Worm (Caenorhabditis elegans): ENCODE measurements around the gene K11H12.6.

K11H12.6 gene

DNA sequence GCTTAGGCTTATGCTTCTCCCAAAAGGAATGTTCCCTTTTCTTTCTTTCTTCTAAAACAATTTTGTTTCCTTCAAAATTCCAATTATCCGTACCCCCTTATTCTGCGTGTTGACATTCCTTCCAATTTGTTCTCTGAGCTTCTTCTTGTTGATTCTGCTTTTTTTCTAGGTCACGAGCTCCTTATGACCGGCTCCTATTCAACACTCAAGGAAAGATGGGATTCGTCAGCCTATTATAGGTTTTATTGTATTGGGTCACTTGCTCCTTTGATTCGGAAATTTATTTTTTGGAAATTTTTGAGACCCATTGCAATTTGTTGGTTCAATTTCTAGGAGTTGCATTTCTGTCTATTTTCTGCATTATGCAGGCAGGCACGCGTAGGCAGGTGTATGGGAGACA is 27.9 kb upstream of the K11H12.6 start:
- no peak for TF ChIP-seq ztf-23 (GFP tag; IDR thresholded peaks at IDR 0.05)
- no peak for TF ChIP-seq ztf-29 (GFP tag; IDR thresholded peaks at IDR 0.05)
- TF ChIP-seq T22C8.4 (GFP tag; IDR thresholded peaks at IDR 0.05) = no peak
- TF ChIP-seq tab-1 (GFP tag; IDR thresholded peaks at IDR 0.05) = no peak
- TF ChIP-seq cog-1 (tag; optimal IDR thresholded peaks at IDR 0.05) = no peak
- no peak for TF ChIP-seq flt-1 (GFP tag; IDR thresholded peaks at IDR 0.05)
- no peak for TF ChIP-seq ref-1 (GFP tag; conservative IDR thresholded peaks at IDR 0.05)
- TF ChIP-seq klf-2 (GFP tag; conservative IDR thresholded peaks at IDR 0.05) = no peak
- TF ChIP-seq med-1 (GFP tag; optimal IDR thresholded peaks at IDR 0.05; ENCODE audit: insufficient read depth) = no peak

DNA sequence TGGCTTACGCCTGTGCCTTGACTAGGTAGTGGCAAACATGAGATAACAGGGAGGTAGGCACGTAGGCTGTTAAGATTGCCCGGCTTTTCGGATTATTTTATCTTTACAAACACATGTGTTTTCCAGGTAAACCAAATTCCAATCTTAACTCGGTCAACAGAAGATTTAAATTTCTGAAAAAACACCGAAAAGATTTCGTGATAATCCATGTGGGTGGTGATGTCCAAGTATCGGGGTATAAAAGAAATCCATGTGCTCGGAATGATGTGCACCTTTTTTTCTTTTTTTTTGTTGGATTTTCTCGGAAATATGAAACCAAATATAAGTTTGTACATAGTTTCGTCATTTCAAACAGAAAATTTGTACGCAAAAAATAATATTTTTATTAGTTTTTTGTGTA is 23.6 kb upstream of the K11H12.6 start:
- no peak for TF ChIP-seq flt-1 (GFP tag; IDR thresholded peaks at IDR 0.05)
- TF ChIP-seq ref-1 (GFP tag; conservative IDR thresholded peaks at IDR 0.05) = no peak
- TF ChIP-seq ztf-29 (GFP tag; IDR thresholded peaks at IDR 0.05) = no peak
- no peak for TF ChIP-seq med-1 (GFP tag; optimal IDR thresholded peaks at IDR 0.05; ENCODE audit: insufficient read depth)
- TF ChIP-seq cog-1 (tag; optimal IDR thresholded peaks at IDR 0.05) = no peak
- TF ChIP-seq ztf-23 (GFP tag; IDR thresholded peaks at IDR 0.05) = no peak
- TF ChIP-seq T22C8.4 (GFP tag; IDR thresholded peaks at IDR 0.05) = no peak
- no peak for TF ChIP-seq tab-1 (GFP tag; IDR thresholded peaks at IDR 0.05)
- TF ChIP-seq klf-2 (GFP tag; conservative IDR thresholded peaks at IDR 0.05) = no peak

DNA sequence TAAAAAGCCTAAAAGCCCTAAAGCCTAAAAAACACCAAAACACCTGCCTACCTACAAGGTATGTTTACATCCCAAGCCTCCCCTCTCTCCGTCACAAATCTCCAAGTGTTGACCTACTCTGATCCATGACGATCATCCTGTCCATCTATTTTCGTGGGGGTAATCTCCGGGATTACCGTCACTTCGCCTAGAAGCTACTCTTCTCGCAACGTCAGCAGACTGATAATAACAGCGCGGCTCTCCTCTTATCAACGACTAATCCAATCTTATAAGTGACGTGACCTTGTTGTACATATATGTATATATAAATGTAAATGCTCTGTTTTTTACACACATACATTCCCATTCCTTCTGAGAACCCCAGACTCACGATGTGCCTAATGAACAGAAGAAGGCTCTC is 18.7 kb upstream of the K11H12.6 start:
- TF ChIP-seq cog-1 (tag; optimal IDR thresholded peaks at IDR 0.05) = no peak
- TF ChIP-seq T22C8.4 (GFP tag; IDR thresholded peaks at IDR 0.05) = no peak
- no peak for TF ChIP-seq klf-2 (GFP tag; conservative IDR thresholded peaks at IDR 0.05)
- TF ChIP-seq ztf-23 (GFP tag; IDR thresholded peaks at IDR 0.05) = no peak
- no peak for TF ChIP-seq ref-1 (GFP tag; conservative IDR thresholded peaks at IDR 0.05)
- TF ChIP-seq ztf-29 (GFP tag; IDR thresholded peaks at IDR 0.05) = no peak
- no peak for TF ChIP-seq tab-1 (GFP tag; IDR thresholded peaks at IDR 0.05)
- TF ChIP-seq flt-1 (GFP tag; IDR thresholded peaks at IDR 0.05) = no peak
- no peak for TF ChIP-seq med-1 (GFP tag; optimal IDR thresholded peaks at IDR 0.05; ENCODE audit: insufficient read depth)

DNA sequence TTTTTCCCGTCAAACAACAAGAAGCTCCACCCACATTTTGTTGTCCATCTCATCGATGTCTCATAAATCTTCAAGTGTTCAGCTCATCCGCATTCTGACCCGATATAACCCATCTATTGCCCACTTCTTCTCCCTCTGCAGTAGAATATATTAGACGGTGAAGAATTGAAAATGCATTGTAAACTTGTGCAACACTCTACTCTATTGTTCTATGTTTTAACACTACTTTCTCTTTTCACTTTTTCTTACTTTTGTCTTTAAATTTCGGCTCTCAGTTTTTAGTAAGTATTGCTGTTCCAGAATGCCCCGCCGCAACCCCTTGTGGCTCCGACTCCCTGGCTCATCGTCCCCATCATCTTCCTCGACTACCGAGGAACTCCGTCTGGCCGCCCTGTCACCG is 17.7 kb upstream of the K11H12.6 start, which contains the start of gene K11H12.9:
K11H12.9 (plus strand) TSS at position 301 of the 400 bp plus-strand sequence.
- TF ChIP-seq ztf-29 (GFP tag; IDR thresholded peaks at IDR 0.05) (no peak), cog-1 (tag; optimal IDR thresholded peaks at IDR 0.05) (no peak), ref-1 (GFP tag; conservative IDR thresholded peaks at IDR 0.05) (no peak), ztf-23 (GFP tag; IDR thresholded peaks at IDR 0.05) (no peak), T22C8.4 (GFP tag; IDR thresholded peaks at IDR 0.05) (no peak), med-1 (GFP tag; optimal IDR thresholded peaks at IDR 0.05; ENCODE audit: insufficient read depth) (no peak), klf-2 (GFP tag; conservative IDR thresholded peaks at IDR 0.05) (no peak), tab-1 (GFP tag; IDR thresholded peaks at IDR 0.05) (no peak), flt-1 (GFP tag; IDR thresholded peaks at IDR 0.05) (no peak)

DNA sequence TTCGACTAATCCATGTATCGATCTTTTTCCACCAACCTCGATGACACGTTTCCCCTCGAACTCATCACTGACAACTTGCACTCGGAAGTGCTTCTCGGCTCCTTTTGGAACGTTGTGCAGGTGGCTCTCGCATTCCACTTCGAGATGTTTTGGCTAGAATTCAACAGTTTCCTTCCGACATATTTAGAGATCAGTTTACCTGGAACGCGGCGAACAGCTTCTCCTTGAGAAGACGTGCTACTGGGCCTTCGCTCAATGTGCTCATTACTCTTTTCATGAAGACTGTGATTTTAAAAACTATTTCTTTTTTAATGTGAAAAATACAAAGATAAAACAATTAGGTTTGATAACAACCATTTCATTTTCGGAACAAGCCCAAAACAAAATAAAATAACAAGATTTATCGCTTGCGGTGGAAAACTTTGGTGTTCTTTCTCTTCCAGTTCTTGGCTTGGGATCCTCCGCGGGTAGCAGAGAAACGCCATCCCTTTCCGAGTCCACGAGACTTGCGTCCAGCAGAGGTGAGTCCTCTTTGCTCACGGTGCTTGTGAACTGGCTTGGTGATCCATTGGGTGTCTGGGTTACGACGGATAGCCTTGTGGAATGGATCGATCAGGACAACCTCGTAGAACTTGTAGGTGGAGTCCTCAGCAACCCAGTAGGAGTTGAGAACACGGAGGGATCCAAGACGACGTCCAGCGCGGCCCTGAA is 13.8 kb upstream of the K11H12.6 start, which contains the start of gene K11H12.1:
K11H12.1 (minus strand) TSS at position 284 of the 711 bp plus-strand sequence.
- TF ChIP-seq klf-2 (GFP tag; conservative IDR thresholded peaks at IDR 0.05) = no peak
- no peak for TF ChIP-seq tab-1 (GFP tag; IDR thresholded peaks at IDR 0.05)
- TF ChIP-seq ztf-23 (GFP tag; IDR thresholded peaks at IDR 0.05) = no peak
- TF ChIP-seq ref-1 (GFP tag; conservative IDR thresholded peaks at IDR 0.05) = no peak
- no peak for TF ChIP-seq cog-1 (tag; optimal IDR thresholded peaks at IDR 0.05)
- TF ChIP-seq T22C8.4 (GFP tag; IDR thresholded peaks at IDR 0.05) = no peak
- no peak for TF ChIP-seq med-1 (GFP tag; optimal IDR thresholded peaks at IDR 0.05; ENCODE audit: insufficient read depth)
- TF ChIP-seq flt-1 (GFP tag; IDR thresholded peaks at IDR 0.05) = no peak
- TF ChIP-seq ztf-29 (GFP tag; IDR thresholded peaks at IDR 0.05) = no peak

DNA sequence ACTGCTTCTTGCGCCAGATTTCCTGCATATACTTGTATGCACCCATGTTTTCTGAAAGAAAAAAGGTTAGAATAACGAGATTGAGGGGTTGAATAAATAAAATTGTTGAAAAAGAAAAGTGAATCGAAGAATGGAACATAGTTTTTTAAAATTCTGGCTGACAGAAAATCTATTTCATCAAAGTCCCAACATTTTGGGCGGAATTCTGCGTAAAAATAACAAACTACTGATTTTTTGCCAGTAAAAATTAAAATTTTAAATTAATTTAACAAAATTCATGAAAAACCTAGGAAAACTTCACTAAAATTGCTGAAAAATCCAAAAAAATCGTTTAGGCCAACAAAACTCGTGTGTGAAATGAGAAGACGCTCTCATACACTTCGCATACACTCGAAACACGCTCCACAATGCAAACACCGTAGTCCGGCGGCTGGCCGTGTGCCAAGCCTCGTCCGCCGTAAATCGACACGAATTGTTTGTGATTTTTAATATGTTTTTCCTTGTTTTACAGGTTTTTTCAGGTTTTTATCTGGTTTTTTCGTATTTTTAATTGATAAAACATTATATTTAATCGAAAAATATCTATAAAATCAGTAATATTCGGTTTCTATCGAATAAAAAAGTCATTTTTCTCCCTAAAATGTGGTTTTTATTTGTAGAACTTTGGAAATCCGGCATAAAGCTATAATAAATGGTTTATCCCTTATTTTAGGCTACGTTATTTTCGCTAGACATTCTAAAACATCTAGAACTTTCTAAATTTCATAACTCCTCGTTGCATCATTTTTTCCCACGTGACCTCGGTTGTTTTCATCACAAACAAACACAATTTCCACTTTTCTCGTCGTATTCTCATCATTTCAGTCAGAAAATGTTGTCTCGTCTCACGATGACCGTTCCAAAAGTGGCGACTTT is 12.3 kb upstream of the K11H12.6 start, which contains the start of the genes rpl-15 and K11H12.8:
rpl-15 (minus strand) TSS at position 51 of the 915 bp plus-strand sequence.
K11H12.8 (plus strand) TSS at position 865 of the 915 bp plus-strand sequence.
- peak; percentile 98 for TF ChIP-seq ztf-23 (GFP tag; IDR thresholded peaks at IDR 0.05)
- TF ChIP-seq ztf-29 (GFP tag; IDR thresholded peaks at IDR 0.05) = peak; percentile 94
- peak; percentile 66 for TF ChIP-seq ref-1 (GFP tag; conservative IDR thresholded peaks at IDR 0.05)
- TF ChIP-seq med-1 (GFP tag; optimal IDR thresholded peaks at IDR 0.05; ENCODE audit: insufficient read depth) = peak; percentile 47
- peak; percentile 81 for TF ChIP-seq T22C8.4 (GFP tag; IDR thresholded peaks at IDR 0.05)
- peak; percentile 99 for TF ChIP-seq cog-1 (tag; optimal IDR thresholded peaks at IDR 0.05)
- peak; percentile 87 for TF ChIP-seq klf-2 (GFP tag; conservative IDR thresholded peaks at IDR 0.05)
- TF ChIP-seq flt-1 (GFP tag; IDR thresholded peaks at IDR 0.05) = peak; percentile 96
- TF ChIP-seq tab-1 (GFP tag; IDR thresholded peaks at IDR 0.05) = peak; percentile 87

DNA sequence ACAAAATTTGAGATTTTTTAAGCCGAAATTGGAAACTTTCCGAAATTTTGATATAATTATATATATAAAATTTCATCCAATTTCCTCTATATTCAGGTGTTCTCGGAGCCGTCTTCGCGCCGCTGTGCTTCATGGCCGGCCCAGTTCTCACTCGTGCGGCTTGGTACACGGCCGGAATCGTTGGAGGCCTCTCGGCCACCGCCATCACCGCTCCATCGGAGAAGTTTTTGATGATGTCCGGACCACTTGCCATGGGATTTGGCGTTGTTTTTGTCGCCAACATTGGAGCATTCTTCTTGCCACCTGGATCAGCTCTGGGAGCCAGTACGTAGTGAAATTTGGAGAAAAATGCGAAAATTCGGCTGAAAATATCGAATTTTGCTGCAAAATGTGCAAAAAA is 10.0 kb upstream of the K11H12.6 start:
- TF ChIP-seq ztf-29 (GFP tag; IDR thresholded peaks at IDR 0.05) (no peak), ztf-23 (GFP tag; IDR thresholded peaks at IDR 0.05) (no peak), med-1 (GFP tag; optimal IDR thresholded peaks at IDR 0.05; ENCODE audit: insufficient read depth) (no peak)

DNA sequence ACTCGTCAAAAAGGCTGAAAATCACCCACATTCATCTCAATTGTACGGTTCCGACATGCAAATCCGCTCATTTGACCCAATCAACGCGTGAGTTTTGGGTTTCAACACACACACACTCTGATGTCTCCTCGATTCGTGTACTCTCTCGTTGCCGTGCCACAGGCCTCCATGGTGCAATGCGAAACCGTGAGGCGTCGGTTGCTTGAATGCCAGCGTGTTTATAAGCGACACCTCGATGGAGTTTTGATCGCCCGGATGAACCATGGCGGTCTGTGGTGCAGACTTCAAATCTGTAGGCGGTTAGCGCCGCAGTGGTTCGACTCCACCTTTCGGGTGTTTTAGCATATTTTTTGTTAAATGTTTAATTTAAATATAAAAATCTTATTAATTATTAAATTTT is 9.2 kb upstream of the K11H12.6 start:
- TF ChIP-seq tab-1 (GFP tag; IDR thresholded peaks at IDR 0.05) (no peak), ztf-23 (GFP tag; IDR thresholded peaks at IDR 0.05) (no peak), T22C8.4 (GFP tag; IDR thresholded peaks at IDR 0.05) (no peak), med-1 (GFP tag; optimal IDR thresholded peaks at IDR 0.05; ENCODE audit: insufficient read depth) (no peak)

All from whole organism, midembryonic.